Worm (Caenorhabditis elegans) whole organism, L1 larva: Measurements from ENCODE around the gene srx-33.

Experiments
- lin-39 ChIP-seq: fragments of 150-350 bp; optimal IDR thresholded peaks from 2 replicates; lab custom pipeline; 2014; ENCODE audit warnings: missing biosample characterization, missing genetic modification reagents, missing genetic modification characterization
- lir-3 ChIP-seq: sonication (generic microtip); optimal IDR thresholded peaks from 2 replicates; lab custom pipeline; 2016; ENCODE audit warnings: mild to moderate bottlenecking, missing genetic modification characterization, moderate library complexity, missing compliant biosample characterization; ENCODE audit not compliant: poor library complexity
- sox-4 ChIP-seq: sonication (generic microtip); optimal IDR thresholded peaks from 2 replicates; lab custom pipeline; 2016; ENCODE audit warnings: missing genetic modification characterization, missing compliant biosample characterization
- unc-62 ChIP-seq: fragments of 150-350 bp; optimal IDR thresholded peaks from 2 replicates; lab custom pipeline; 2014; ENCODE audit warnings: missing biosample characterization, missing genetic modification reagents, missing genetic modification characterization

ce11 chrV:7123188-7123708, 4.6 kb upstream of the srx-33 start, which contains the start of gene lmd-5:
- no peak for TF ChIP-seq lir-3
- no peak for TF ChIP-seq unc-62 (GFP tag; lab: Kevin White, UChicago)
- no peak for TF ChIP-seq lin-39 (tag; lab: Kevin White, UChicago)
- TF ChIP-seq sox-4 (tag; lab: Kevin White, UChicago), result no peak
